Worm (Caenorhabditis elegans): Measurements from ENCODE around the gene mtl-1.

The mtl-1 gene

ce11 chrV:6690075-6690474 lies 1.6 kb downstream of the mtl-1 start:
- TF ChIP-seq ref-2 (tag; optimal IDR thresholded peaks at IDR 0.05) = no peak
- no peak for TF ChIP-seq F13H6.1 (tag; optimal IDR thresholded peaks at IDR 0.05)
- no peak for TF ChIP-seq elt-4 (tag; optimal IDR thresholded peaks at IDR 0.05)
- TF ChIP-seq unc-86 (tag; optimal IDR thresholded peaks at IDR 0.05) = no peak
- no peak for TF ChIP-seq elt-2 (tag; optimal IDR thresholded peaks at IDR 0.05)
- no peak for TF ChIP-seq T23F11.4 (GFP tag; optimal IDR thresholded peaks at IDR 0.05)

DNA sequence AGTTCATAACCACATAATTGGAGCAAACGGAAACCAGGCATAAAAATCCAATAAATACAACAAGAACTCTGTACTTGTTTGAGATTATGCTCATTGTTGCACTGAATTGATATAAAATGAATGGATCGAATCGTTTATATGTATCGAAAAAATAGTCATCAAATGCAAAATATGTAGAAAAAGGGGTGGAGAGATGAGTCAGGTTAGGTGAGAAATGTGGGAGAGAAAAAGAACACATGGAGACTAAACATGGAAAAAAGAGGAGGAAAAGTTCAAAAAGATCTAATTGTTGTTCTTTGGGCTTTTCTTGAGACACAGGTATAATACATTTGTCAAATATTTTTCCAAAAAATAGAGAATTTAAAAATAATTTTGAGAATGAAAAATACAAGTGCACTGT lies 3.3 kb downstream of the mtl-1 start, which contains the start of gene K11G9.5:
Gene K11G9.5 (minus strand): TSS at position 101 of the 400 bp plus-strand sequence.
- TF ChIP-seq T23F11.4 (GFP tag; optimal IDR thresholded peaks at IDR 0.05) (no peak), hlh-8 (tag; optimal IDR thresholded peaks at IDR 0.05) (no peak), unc-42 (tag; optimal IDR thresholded peaks at IDR 0.05) (no peak), pros-1 (tag; optimal IDR thresholded peaks at IDR 0.05) (no peak), unc-55 (GFP tag; optimal IDR thresholded peaks at IDR 0.05) (no peak), hlh-15 (tag; optimal IDR thresholded peaks at IDR 0.05) (no peak), pat-9 (tag; optimal IDR thresholded peaks at IDR 0.05) (no peak), ama-1 (optimal IDR thresholded peaks at IDR 0.05) (no peak), madf-2 (tag; optimal IDR thresholded peaks at IDR 0.05) (no peak), odd-2 (tag; optimal IDR thresholded peaks at IDR 0.05) (no peak), hlh-13 (GFP tag; optimal IDR thresholded peaks at IDR 0.05) (no peak), F13H6.1 (tag; optimal IDR thresholded peaks at IDR 0.05) (no peak), che-1 (tag; optimal IDR thresholded peaks at IDR 0.05) (no peak), ttx-3 (tag; optimal IDR thresholded peaks at IDR 0.05) (no peak), ceh-18 (tag; optimal IDR thresholded peaks at IDR 0.05) (no peak), C38D4.7 (GFP tag; optimal IDR thresholded peaks at IDR 0.05) (no peak), dmd-4 (tag; optimal IDR thresholded peaks at IDR 0.05; ENCODE audit: borderline replicate concordance) (no peak), K02D7.2 (tag; optimal IDR thresholded peaks at IDR 0.05) (no peak)

DNA sequence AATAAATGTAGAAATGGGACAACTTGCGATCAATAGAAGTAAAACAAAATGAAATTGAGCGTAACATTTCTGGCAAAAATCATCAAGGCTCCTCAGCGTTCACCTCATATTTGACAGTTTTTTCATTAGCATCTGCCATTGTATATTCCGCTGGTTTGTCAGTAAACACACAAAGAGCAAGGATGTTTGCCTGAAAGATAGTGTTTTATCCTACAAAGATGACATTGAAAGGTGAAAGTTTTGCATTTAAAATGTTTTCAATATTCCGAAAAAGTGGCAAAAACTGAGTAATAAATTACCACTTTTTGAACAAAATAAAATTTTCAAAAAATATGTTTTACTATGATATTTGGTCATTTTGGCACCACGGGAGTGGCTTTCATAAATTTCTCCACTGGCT lies 5.7 kb downstream of the mtl-1 start:
- no peak for TF ChIP-seq tbx-7 (tag; optimal IDR thresholded peaks at IDR 0.05)

ce11 chrV:6685499-6685898 lies 6.2 kb downstream of the mtl-1 start:
- TF ChIP-seq ceh-48 (tag; optimal IDR thresholded peaks at IDR 0.05) (no peak), T23F11.4 (GFP tag; optimal IDR thresholded peaks at IDR 0.05) (no peak), sdc-2 (tag; optimal IDR thresholded peaks at IDR 0.05) (no peak), F13H6.1 (tag; optimal IDR thresholded peaks at IDR 0.05) (no peak)

ce11 chrV:6684541-6684940 lies 7.1 kb downstream of the mtl-1 start:
- no peak for TF ChIP-seq F13H6.1 (tag; optimal IDR thresholded peaks at IDR 0.05)
- TF ChIP-seq ceh-31 (tag; optimal IDR thresholded peaks at IDR 0.05) = peak; percentile 40
- peak; percentile 43 for TF ChIP-seq unc-42 (tag; optimal IDR thresholded peaks at IDR 0.05)
- peak; percentile 38 for TF ChIP-seq sox-2 (GFP tag; IDR thresholded peaks at IDR 0.05)

- TF ChIP-seq pros-1 (tag; optimal IDR thresholded peaks at IDR 0.05) (no peak), sox-4 (tag; optimal IDR thresholded peaks at IDR 0.05) (no peak)
Observed at ce11 chrV:6683740-6684139, 7.9 kb downstream of the mtl-1 start.

ce11 chrV:6683282-6683681 lies 8.4 kb downstream of the mtl-1 start:
- no peak for TF ChIP-seq T23F11.4 (GFP tag; optimal IDR thresholded peaks at IDR 0.05)

DNA sequence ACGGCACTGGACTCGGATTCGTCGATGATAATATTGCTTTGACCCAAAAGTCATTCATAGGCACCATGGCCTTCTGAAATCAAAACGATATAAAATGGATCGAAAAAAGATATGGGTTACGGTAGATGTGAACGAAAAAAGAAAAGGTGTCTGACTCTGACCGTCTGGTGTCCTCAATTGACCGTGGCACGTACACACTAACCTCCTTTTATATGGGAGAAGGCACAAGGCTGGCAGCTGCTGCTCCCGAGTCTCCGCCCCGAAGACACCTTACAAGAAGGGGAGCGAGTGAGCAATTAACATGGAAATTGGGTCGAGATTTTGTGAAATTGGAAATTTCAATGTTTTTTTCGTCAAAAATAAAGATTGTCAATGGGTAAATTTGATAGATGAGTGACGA lies 10.2 kb downstream of the mtl-1 start, which contains the start of gene egl-46:
Gene egl-46 (minus strand): TSS at position 73 of the 400 bp plus-strand sequence.
- TF ChIP-seq ceh-6 (GFP tag; optimal IDR thresholded peaks at IDR 0.05) (no peak), unc-86 (tag; optimal IDR thresholded peaks at IDR 0.05) (no peak), lin-11 (tag; optimal IDR thresholded peaks at IDR 0.05) (no peak), unc-42 (tag; optimal IDR thresholded peaks at IDR 0.05) (no peak), che-1 (tag; optimal IDR thresholded peaks at IDR 0.05) (no peak), ceh-31 (tag; optimal IDR thresholded peaks at IDR 0.05) (no peak), sdc-2 (tag; optimal IDR thresholded peaks at IDR 0.05) (no peak), unc-55 (GFP tag; optimal IDR thresholded peaks at IDR 0.05) (no peak), pat-9 (tag; optimal IDR thresholded peaks at IDR 0.05) (no peak), gmeb-2 (tag; optimal IDR thresholded peaks at IDR 0.05) (no peak), ref-2 (tag; optimal IDR thresholded peaks at IDR 0.05) (no peak), nhr-11 (tag; optimal IDR thresholded peaks at IDR 0.05) (no peak), elt-4 (tag; optimal IDR thresholded peaks at IDR 0.05) (no peak), sox-4 (tag; optimal IDR thresholded peaks at IDR 0.05) (no peak)
